Worm (Caenorhabditis elegans) whole organism, L4/young adult: ENCODE results near the gene R02D5.7.

Experiments used
- W03F9.2 ChIP-seq: fragments of 150-350 bp; optimal IDR thresholded peaks from 2 replicates; lab custom pipeline; 2014; ENCODE audit warnings: missing biosample characterization, missing genetic modification characterization
- dao-5 ChIP-seq: sonication (generic microtip); optimal IDR thresholded peaks from 2 replicates; lab custom pipeline; 2016; ENCODE audit warnings: missing genotype, missing genetic modification characterization, moderate library complexity, missing compliant biosample characterization
- him-1 ChIP-seq: sonication (generic microtip); optimal IDR thresholded peaks from 2 replicates; lab custom pipeline; 2016; ENCODE audit warnings: missing genotype, missing genetic modification reagents, missing genetic modification characterization, missing compliant biosample characterization

Gene R02D5.7

DNA sequence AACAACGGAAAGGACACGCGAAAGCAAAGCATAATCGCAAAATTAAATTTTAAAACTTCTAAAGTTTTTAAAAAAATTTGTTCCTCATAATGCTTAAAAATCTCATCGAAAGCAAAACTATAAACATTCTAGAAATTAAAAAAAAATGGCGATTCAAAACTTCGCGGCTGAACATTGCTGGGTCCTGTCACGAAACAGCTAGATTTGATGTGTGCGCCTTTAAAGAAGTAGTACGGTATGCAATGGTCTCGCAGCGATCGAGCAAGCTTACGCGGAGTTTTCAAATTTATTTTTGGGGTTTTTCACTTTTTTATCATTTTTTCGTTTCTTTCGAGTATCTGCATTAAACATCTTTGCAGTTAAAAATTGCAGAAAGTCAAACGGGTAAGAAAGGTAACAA, 24.2 kb downstream of the R02D5.7 start, which contains the start of gene coh-3:
Gene coh-3, plus strand, starts transcription at position 353 of the 400 bp plus-strand sequence.
- TF ChIP-seq dao-5 (tag; lab: Kevin White, UChicago) = no peak
- TF ChIP-seq him-1 (tag; lab: Kevin White, UChicago) = no peak
- peak; percentile 48 for TF ChIP-seq W03F9.2 (tag; lab: Kevin White, UChicago)

DNA sequence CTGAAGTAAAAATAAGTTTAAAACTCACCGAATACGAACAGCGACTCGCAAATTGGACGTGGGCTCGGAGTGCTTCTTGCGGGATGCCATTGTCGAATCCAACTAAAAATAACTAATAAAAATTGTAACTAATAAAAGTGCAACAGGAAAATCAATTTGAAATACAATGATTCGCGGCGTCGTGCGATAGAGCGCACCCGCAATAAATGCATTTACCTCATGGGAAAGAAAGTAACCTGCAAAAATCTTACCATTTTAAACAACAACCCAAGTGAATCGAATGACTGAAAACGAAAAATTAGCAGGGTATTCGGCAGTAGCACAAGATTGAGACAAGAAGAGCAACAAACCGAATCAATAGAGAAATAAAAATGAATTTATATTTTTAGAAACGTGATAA, 24.7 kb downstream of the R02D5.7 start, which contains the start of gene bmk-1:
Gene bmk-1, minus strand, starts transcription at position 359 of the 400 bp plus-strand sequence.
- no peak for TF ChIP-seq him-1 (tag; lab: Kevin White, UChicago)
- TF ChIP-seq W03F9.2 (tag; lab: Kevin White, UChicago) = no peak
- TF ChIP-seq dao-5 (tag; lab: Kevin White, UChicago) = no peak

DNA sequence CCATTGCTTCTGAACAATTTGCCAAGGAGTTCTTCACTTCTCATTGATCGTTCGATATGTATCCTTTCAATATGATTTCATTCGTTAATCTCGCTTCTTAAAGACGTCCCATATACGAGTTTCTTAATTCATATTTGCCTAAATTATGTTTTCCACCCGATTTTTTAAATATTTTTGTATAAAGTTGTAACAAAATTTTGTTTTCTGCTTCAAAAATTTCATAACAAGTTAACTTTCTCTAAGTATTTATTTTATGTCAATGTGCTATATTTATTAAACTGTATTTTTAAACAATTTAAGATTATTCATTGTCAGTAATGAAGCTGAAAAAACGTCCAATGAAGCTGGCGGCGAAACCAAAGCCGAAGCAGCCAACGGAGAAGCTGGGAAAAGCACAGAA, 31.9 kb downstream of the R02D5.7 start, which contains the start of gene F23B12.7:
Gene F23B12.7, plus strand, starts transcription at position 301 of the 400 bp plus-strand sequence.
- TF ChIP-seq W03F9.2 (tag; lab: Kevin White, UChicago) (no peak), him-1 (tag; lab: Kevin White, UChicago) (no peak), dao-5 (tag; lab: Kevin White, UChicago) (no peak)

DNA sequence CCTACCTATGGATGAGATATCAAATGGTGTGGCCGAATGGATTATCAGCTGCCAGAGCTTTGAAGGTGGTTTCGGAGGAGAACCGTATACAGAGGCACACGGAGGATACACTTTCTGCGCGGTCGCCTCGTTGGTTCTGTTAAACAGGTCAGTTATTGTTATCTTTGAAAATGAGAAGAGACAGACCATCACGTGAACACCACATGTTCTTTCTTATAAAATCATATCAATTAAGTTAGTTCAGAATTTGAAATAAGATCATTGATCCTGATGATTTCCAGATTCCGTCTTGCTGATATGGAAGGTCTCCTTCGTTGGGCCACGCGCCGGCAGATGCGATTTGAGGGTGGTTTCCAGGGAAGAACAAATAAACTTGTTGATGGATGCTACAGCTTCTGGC, 32.6 kb downstream of the R02D5.7 start:
- no peak for TF ChIP-seq him-1 (tag; lab: Kevin White, UChicago)
- no peak for TF ChIP-seq W03F9.2 (tag; lab: Kevin White, UChicago)
- no peak for TF ChIP-seq dao-5 (tag; lab: Kevin White, UChicago)

DNA sequence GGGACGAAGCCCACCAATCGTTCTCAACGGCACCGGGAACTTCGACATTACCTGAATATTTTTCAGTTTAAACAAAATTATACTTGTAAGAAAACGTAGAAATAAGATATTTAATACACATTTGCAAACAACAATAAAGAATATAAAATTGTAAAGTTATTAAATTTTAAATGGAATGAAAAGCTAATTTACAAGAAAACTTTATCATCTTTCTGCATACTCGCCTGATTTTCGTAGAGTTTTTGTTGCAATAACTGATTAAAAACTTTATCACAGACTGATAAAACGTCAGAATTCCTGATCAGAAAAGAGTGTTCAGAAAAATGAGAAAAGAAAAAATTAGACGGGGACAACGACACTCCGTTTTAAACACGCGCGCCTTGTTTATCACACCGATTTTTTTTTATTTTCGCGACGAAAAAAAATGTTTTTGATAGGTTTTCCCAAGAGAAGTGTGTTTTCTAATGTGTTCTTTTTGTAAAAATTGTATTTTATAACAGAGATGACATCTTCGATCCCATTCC, 34.0 kb downstream of the R02D5.7 start, which contains the start of the genes dlat-1 and fntb-1:
Gene dlat-1, minus strand, starts transcription at position 51 of the 524 bp plus-strand sequence.
Gene fntb-1, plus strand, starts transcription at position 412 of the 524 bp plus-strand sequence.
- no peak for TF ChIP-seq him-1 (tag; lab: Kevin White, UChicago)
- TF ChIP-seq W03F9.2 (tag; lab: Kevin White, UChicago) = no peak
- TF ChIP-seq dao-5 (tag; lab: Kevin White, UChicago) = no peak

DNA sequence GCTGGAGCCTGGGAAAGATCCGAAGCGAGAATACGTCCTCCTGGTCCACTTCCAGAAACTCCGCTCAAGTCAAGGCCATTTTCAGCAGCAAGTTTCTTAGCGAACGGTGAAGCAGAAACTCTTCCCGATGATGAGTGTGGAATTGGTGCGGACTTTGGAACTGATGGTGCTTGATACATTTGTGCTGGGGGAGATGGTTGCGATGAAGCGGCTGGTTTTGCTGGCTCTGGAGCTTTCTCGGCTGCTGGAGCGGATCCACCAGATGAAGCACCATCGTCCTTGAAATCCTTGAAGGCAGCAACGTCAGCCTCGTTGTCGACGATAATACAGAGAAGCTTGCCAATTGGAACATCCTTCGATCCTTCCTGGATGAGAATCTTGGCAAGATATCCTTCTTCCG, 34.8 kb downstream of the R02D5.7 start:
- TF ChIP-seq dao-5 (tag; lab: Kevin White, UChicago) = no peak
- no peak for TF ChIP-seq W03F9.2 (tag; lab: Kevin White, UChicago)
- no peak for TF ChIP-seq him-1 (tag; lab: Kevin White, UChicago)

DNA sequence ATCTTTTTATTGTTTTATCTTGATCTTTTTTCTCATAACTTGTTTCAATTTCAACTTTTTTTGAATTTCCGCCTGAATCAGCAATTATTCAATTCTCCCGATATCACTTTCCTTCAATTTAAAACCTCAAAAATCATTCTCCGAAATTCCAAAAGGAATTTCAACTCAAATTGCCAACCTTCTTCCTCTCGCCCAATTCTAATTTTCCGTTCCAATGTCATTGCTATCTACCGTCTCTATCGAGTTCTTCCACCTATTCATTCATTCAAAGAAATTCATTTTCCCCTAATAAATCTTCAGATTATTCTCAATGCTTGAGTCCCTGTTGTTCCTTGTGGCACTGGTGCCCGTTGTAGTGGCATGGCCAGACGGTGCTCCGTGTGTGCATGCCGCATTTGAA, 40.5 kb downstream of the R02D5.7 start, which contains the start of gene F23B12.4:
Gene F23B12.4, plus strand, starts transcription at position 301 of the 400 bp plus-strand sequence.
- TF ChIP-seq W03F9.2 (tag; lab: Kevin White, UChicago) (no peak), dao-5 (tag; lab: Kevin White, UChicago) (no peak), him-1 (tag; lab: Kevin White, UChicago) (no peak)

DNA sequence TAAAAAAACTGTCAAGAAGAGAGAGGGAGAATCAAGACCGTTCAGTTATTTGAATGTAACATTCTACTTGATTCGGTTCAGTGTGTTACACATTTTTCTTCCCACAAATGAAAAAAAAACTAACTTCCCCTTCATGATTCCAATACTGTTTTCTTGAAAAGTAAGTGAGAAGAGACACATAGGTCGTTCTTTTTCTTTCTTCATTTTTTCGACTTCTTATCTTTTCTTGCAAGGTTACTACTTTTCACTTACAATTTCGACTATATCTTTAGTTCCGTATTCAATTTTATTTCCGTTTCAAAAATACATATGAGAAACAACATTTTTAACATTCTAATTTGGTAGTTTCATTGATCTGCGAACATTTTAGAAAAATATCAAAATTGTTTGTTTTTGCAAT, 42.1 kb downstream of the R02D5.7 start:
- no peak for TF ChIP-seq W03F9.2 (tag; lab: Kevin White, UChicago)
- no peak for TF ChIP-seq dao-5 (tag; lab: Kevin White, UChicago)
- no peak for TF ChIP-seq him-1 (tag; lab: Kevin White, UChicago)

DNA sequence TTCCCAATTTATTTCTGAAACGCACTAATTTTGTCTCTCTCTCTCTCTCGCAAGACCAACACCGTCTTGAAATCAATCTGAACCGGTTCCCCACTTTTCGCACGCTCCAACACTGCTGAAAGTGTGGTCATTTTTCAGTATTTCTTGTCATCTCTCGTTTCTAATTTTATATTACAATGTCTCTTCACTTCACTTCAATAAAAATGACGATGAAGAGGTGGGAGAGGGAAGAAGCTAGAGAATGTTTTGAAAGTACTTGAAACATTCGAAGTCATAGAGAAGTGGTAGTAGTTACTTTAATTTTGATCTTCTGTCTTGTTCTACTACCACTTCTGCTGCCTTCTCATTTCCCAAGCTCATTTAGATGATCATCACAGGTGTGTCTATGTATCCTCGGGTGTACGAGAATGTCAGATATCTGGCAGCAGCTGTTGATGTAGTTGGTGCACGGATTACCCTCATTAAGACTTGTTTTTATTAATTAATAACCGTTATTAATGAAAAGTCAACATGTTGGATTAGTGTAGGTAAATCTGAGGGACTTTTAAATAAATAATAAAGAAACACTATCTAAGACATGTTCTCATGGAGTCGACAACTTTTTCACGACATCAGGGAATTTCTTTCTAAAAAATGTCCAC, 43.1 kb downstream of the R02D5.7 start:
- no peak for TF ChIP-seq dao-5 (tag; lab: Kevin White, UChicago)
- no peak for TF ChIP-seq him-1 (tag; lab: Kevin White, UChicago)
- TF ChIP-seq W03F9.2 (tag; lab: Kevin White, UChicago) = no peak

DNA sequence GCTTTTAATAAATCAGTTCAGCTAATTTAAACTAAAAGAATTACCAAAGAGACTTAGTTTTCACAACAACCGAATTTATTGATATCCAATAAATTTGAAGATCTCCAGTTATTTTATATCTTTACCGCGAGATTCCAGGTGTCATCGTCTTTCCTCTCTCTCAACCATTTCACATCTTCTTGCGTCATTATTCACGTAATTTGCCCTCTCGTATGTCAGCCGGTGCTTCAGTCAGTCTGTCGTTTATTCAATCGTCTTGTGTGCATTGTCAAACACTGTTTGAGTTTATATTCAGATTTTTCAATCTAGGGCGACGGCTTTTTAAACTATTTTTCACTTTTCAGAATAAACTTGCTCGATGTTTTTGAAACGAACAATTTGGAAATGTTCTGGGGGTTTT, 43.9 kb downstream of the R02D5.7 start:
- no peak for TF ChIP-seq him-1 (tag; lab: Kevin White, UChicago)
- TF ChIP-seq W03F9.2 (tag; lab: Kevin White, UChicago) = no peak
- TF ChIP-seq dao-5 (tag; lab: Kevin White, UChicago) = no peak

DNA sequence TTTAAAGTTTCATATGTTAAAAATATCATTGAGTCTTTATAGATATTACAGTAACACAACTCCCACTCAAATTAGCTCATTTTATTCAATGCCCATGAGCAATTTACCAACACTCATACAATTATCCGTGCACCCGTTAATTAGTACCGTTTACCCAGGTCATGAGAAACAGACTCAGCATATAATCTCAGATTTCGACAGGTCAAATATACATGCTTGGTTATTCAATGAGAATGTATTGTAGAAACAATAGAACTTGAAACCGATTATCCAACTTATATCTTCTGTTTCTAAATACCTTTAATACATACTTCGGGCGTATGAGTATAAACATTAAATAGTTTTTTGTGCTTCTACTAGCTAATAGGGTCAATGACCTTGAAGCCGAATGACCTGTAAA, 45.1 kb downstream of the R02D5.7 start:
- TF ChIP-seq dao-5 (tag; lab: Kevin White, UChicago) (no peak), W03F9.2 (tag; lab: Kevin White, UChicago) (no peak), him-1 (tag; lab: Kevin White, UChicago) (no peak)

DNA sequence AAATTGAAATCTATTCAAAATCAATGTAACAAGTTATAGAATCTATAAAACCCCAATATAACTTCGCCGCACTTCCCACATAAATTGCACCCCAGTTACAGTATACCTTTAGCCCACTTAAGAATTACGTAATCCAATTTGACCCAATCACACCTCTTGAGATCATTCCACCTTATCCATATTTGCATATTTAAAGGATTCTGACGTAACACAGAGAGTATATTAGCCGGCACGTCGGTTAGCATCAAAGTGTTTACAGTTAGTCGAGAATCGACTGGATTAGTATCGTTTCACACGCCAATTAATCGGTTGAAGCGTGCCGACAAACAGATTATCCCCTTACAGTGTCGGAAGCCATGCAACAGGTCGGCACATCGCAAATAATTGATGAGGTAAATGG, 47.7 kb downstream of the R02D5.7 start:
- TF ChIP-seq dao-5 (tag; lab: Kevin White, UChicago) (no peak), him-1 (tag; lab: Kevin White, UChicago) (no peak), W03F9.2 (tag; lab: Kevin White, UChicago) (no peak)

DNA sequence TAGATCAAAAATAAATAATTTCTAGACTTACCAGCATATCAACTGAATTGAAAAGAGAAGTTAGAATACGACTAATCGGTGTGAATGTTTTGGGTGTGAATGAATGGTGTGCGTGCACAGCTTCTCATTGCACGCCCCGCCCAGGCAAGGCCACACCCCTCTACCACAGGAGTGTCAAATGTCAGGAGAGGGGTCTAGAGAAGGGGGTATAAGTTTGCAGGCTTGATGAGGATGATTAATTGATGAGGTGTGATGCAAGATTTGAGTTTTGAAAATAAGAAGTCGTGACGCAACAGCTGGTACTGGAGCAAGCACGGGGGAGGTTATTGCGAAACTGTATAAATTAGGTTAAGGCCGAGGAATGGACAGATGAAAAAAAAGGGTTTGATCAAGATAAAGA, 49.0 kb downstream of the R02D5.7 start, which contains the start of gene egl-1:
Gene egl-1, minus strand, starts transcription at position 101 of the 400 bp plus-strand sequence.
- TF ChIP-seq W03F9.2 (tag; lab: Kevin White, UChicago) (no peak), dao-5 (tag; lab: Kevin White, UChicago) (no peak), him-1 (tag; lab: Kevin White, UChicago) (no peak)
